Worm (Caenorhabditis elegans) whole organism, L2 larva: ENCODE measurements around the gene pal-1.

Experiments
- C34F6.9 ChIP-seq: fragments of 150-350 bp; optimal IDR thresholded peaks from 2 replicates; lab custom pipeline; 2014; ENCODE audit warnings: missing biosample characterization, missing genetic modification characterization
- R02D3.7 ChIP-seq: fragments of 150-350 bp; optimal IDR thresholded peaks from 2 replicates; lab custom pipeline; 2014; ENCODE audit warnings: missing biosample characterization, missing genetic modification characterization
- Y55F3AM.14 ChIP-seq: fragments of 200-800 bp; sonication (Bioruptor generic); optimal IDR thresholded peaks from 2 replicates; lab custom pipeline; 2018; ENCODE audit warnings: mild to moderate bottlenecking, missing genetic modification characterization, missing compliant biosample characterization
- aly-2 ChIP-seq: fragments of 150-350 bp; optimal IDR thresholded peaks from 2 replicates; lab custom pipeline; 2014; ENCODE audit warnings: missing biosample characterization, missing genetic modification characterization
- blmp-1 ChIP-seq: sonication (generic microtip); optimal IDR thresholded peaks from 2 replicates; lab custom pipeline; 2017; ENCODE audit warnings: missing genetic modification characterization, mild to moderate bottlenecking, missing compliant biosample characterization, antibody characterized with exemption, moderate library complexity; ENCODE audit not compliant: insufficient read depth
- ceh-82 ChIP-seq: fragments of 150-350 bp; optimal IDR thresholded peaks from 2 replicates; lab custom pipeline; 2014; ENCODE audit warnings: missing biosample characterization, missing genetic modification characterization
- crh-2 ChIP-seq: sonication (generic microtip); optimal IDR thresholded peaks from 2 replicates; lab custom pipeline; 2017; ENCODE audit warnings: missing biosample characterization, missing genetic modification characterization
- dmd-4 ChIP-seq: sonication (generic microtip); optimal IDR thresholded peaks from 2 replicates; lab custom pipeline; 2017; ENCODE audit warnings: missing biosample characterization, missing genetic modification characterization
- elt-1 ChIP-seq: fragments of 150-350 bp; optimal IDR thresholded peaks from 2 replicates; lab custom pipeline; 2014; ENCODE audit warnings: missing biosample characterization, missing genetic modification characterization
- elt-3 ChIP-seq: sonication (generic microtip); optimal IDR thresholded peaks from 2 replicates; lab custom pipeline; 2017; ENCODE audit warnings: missing biosample characterization, missing genetic modification characterization
- gmeb-1 ChIP-seq: fragments of 150-350 bp; optimal IDR thresholded peaks from 2 replicates; lab custom pipeline; 2014; ENCODE audit warnings: missing biosample characterization, missing genetic modification characterization
- lin-11 ChIP-seq: fragments of 150-350 bp; sonication (generic microtip); optimal IDR thresholded peaks from 2 replicates; lab custom pipeline; 2014; ENCODE audit warnings: missing biosample characterization, missing genetic modification characterization, inconsistent platforms, mixed read lengths
- lin-13 ChIP-seq: fragments of 150-350 bp; optimal IDR thresholded peaks from 2 replicates; lab custom pipeline; 2014; ENCODE audit warnings: missing biosample characterization, missing genetic modification reagents, missing genetic modification characterization
- lin-39 ChIP-seq: fragments of 150-350 bp; optimal IDR thresholded peaks from 2 replicates; lab custom pipeline; 2014; ENCODE audit warnings: missing biosample characterization, missing genetic modification reagents, missing genetic modification characterization
- lsy-2 ChIP-seq, 2 experiments: fragments of 150-350 bp in 1 of 2; sonication (generic microtip) in 1 of 2; optimal IDR thresholded peaks; 2 replicates each; lab custom pipeline; 2014 to 2017; ENCODE audit warnings: missing biosample characterization in 2 of 2, missing genetic modification characterization in 2 of 2
- mbf-1 ChIP-seq: sonication (generic microtip); optimal IDR thresholded peaks from 2 replicates; lab custom pipeline; 2017; ENCODE audit warnings: missing biosample characterization, missing genetic modification characterization
- nhr-11 ChIP-seq: fragments of 150-350 bp; optimal IDR thresholded peaks from 2 replicates; lab custom pipeline; 2014; ENCODE audit warnings: missing biosample characterization, missing genetic modification characterization
- nhr-12 ChIP-seq: fragments of 150-350 bp; optimal IDR thresholded peaks from 2 replicates; lab custom pipeline; 2014; ENCODE audit warnings: missing biosample characterization, missing genetic modification characterization
- nhr-129 ChIP-seq: fragments of 150-350 bp; optimal IDR thresholded peaks from 2 replicates; lab custom pipeline; 2014; ENCODE audit warnings: missing biosample characterization, missing genetic modification characterization
- nhr-21 ChIP-seq: fragments of 150-350 bp; optimal IDR thresholded peaks from 2 replicates; lab custom pipeline; 2014; ENCODE audit warnings: missing biosample characterization, missing genetic modification characterization
- nhr-23 ChIP-seq: fragments of 150-350 bp; optimal IDR thresholded peaks from 2 replicates; lab custom pipeline; 2014; ENCODE audit warnings: missing biosample characterization, missing genetic modification reagents, missing genetic modification characterization
- nhr-237 ChIP-seq: fragments of 150-350 bp; optimal IDR thresholded peaks from 2 replicates; lab custom pipeline; 2014; ENCODE audit warnings: missing biosample characterization, missing genetic modification characterization
- nhr-25 ChIP-seq: fragments of 150-350 bp; sonication (generic microtip); optimal IDR thresholded peaks from 3 replicates; lab custom pipeline; 2014; ENCODE audit warnings: missing biosample characterization, missing genetic modification characterization
- nhr-6 ChIP-seq: fragments of 150-350 bp; optimal IDR thresholded peaks from 2 replicates; lab custom pipeline; 2014; ENCODE audit warnings: missing biosample characterization, missing genetic modification characterization
- nhr-77 ChIP-seq: fragments of 150-350 bp; optimal IDR thresholded peaks from 2 replicates; lab custom pipeline; 2014; ENCODE audit warnings: missing biosample characterization, missing genetic modification characterization
- peb-1 ChIP-seq: fragments of 150-350 bp; optimal IDR thresholded peaks from 2 replicates; lab custom pipeline; 2014; ENCODE audit warnings: missing biosample characterization, missing genetic modification characterization
- sem-4 ChIP-seq: fragments of 150-350 bp; optimal IDR thresholded peaks from 2 replicates; lab custom pipeline; 2014; ENCODE audit warnings: missing biosample characterization, missing genetic modification reagents, missing genetic modification characterization
- sma-9 ChIP-seq, 2 experiments: fragments of 150-350 bp in 1 of 2; sonication (generic microtip) in 1 of 2; optimal IDR thresholded peaks; 2 replicates each; lab custom pipeline; 2014 to 2016; ENCODE audit warnings: missing genetic modification characterization in 2 of 2, mild to moderate bottlenecking in 1 of 2, missing biosample characterization in 1 of 2, missing compliant biosample characterization in 1 of 2, missing genetic modification reagents in 1 of 2, moderate library complexity in 1 of 2
- unc-39 ChIP-seq: fragments of 150-350 bp; optimal IDR thresholded peaks from 2 replicates; lab custom pipeline; 2014; ENCODE audit warnings: missing biosample characterization, missing genetic modification characterization
- unc-62 ChIP-seq: fragments of 150-350 bp; optimal IDR thresholded peaks from 2 replicates; lab custom pipeline; 2014; ENCODE audit warnings: missing biosample characterization, missing genetic modification reagents, missing genetic modification characterization
- zag-1 ChIP-seq: fragments of 150-350 bp; optimal IDR thresholded peaks from 2 replicates; lab custom pipeline; 2014; ENCODE audit warnings: missing biosample characterization, missing genetic modification characterization
- ztf-11 ChIP-seq: sonication (generic microtip); optimal IDR thresholded peaks from 2 replicates; lab custom pipeline; 2017; ENCODE audit warnings: missing biosample characterization, missing genetic modification characterization
- ztf-4 ChIP-seq: fragments of 150-350 bp; optimal IDR thresholded peaks from 2 replicates; lab custom pipeline; 2014; ENCODE audit warnings: missing biosample characterization, missing genetic modification characterization

pal-1 gene

ce11 chrIII:4809526-4810153 lies at the start of gene pal-1:
pal-1 (minus strand) TSS chrIII:4809576.
- TF ChIP-seq lin-39 (tag; lab: Kevin White, UChicago) (no peak), elt-3 (no peak), crh-2 (tag; lab: Kevin White, UChicago) (no peak), nhr-129 (tag; lab: Kevin White, UChicago) (no peak), nhr-11 (tag; lab: Kevin White, UChicago) (no peak), zag-1 (no peak), R02D3.7 (tag; lab: Kevin White, UChicago) (no peak), nhr-21 (tag; lab: Kevin White, UChicago) (no peak), nhr-77 (no peak), C34F6.9 (no peak), ztf-4 (tag; lab: Kevin White, UChicago) (no peak), lin-13 (GFP tag; lab: Kevin White, UChicago) (no peak), lsy-2 (tag; optimal IDR thresholded peaks at IDR 0.05; lab: Kevin White, UChicago) (no peak), sem-4 (tag; lab: Kevin White, UChicago) (no peak), nhr-237 (tag; lab: Kevin White, UChicago) (no peak), unc-62 (no peak), elt-1 (tag; lab: Kevin White, UChicago) (no peak), nhr-25 (no peak), unc-39 (tag; lab: Kevin White, UChicago) (no peak), sma-9 (GFP tag; optimal IDR thresholded peaks at IDR 0.05; lab: Kevin White, UChicago) (no peak), sma-9 (tag; optimal IDR thresholded peaks at IDR 0.05; lab: Kevin White, UChicago) (no peak)

DNA sequence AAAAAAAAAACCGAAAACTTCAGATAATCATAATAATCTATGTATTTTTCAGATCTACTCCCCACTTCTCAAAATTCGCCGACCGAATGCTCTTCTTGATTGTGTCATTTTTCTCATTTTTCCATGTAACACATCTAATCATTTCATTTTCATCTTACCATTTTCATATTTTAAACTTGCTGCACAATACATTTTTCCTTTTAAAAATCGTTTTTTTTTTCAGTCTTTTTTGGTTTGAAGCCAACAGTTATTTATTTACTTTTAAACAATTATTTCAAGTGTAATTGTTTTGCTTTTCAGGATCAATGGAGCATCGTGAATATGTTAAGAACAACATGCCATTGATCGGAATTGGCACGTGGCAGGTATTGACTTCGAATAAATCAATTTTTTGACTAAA lies 49.7 kb upstream of the pal-1 start, which contains the start of gene C35D10.6:
TSS of gene C35D10.6 (plus strand) at position 301 of the 400 bp plus-strand sequence.
- TF ChIP-seq nhr-12 (tag; lab: Kevin White, UChicago) (no peak), nhr-25 (no peak), lin-13 (GFP tag; lab: Kevin White, UChicago) (no peak), ztf-11 (tag; lab: Kevin White, UChicago) (no peak)
- TF ChIP-seq, all 48 proteins: peak for 0

- no peak for TF ChIP-seq elt-3
- TF ChIP-seq zag-1 = no peak
- TF ChIP-seq dmd-4 (tag; lab: Kevin White, UChicago) = no peak
- no peak for TF ChIP-seq ceh-82 (tag; lab: Kevin White, UChicago)
- TF ChIP-seq nhr-25 = no peak
- TF ChIP-seq Y55F3AM.14 (GFP tag; lab: Kevin White, UChicago) = no peak
- TF ChIP-seq unc-62 = no peak
These were observed 47.6 kb upstream of the pal-1 start for ce11 chrIII:4856992-4857391.

DNA sequence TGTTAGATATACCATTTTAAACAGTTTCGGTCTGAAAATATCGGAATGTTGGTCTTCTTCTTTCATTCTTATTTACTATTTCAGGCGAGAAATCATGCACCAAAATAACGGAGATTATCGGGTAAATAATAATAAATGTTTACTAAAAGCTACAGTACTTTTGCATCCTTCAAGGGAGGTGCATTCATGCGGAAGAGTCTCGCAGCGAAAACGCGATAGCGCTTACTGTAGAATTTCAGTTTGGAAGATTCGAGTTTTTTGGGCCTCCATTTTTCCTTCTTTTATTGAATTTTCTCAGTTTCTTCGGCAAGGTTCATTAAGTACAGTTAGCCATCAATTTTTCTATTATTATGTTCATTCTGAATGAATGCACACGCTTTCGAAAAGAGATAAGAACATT lies 46.7 kb upstream of the pal-1 start, which contains the start of gene C35D10.7:
TSS of gene C35D10.7 (plus strand) at position 85 of the 400 bp plus-strand sequence.
- TF ChIP-seq nhr-6 (no peak), zag-1 (no peak), aly-2 (no peak), lin-11 (tag; lab: Kevin White, UChicago) (no peak), sem-4 (tag; lab: Kevin White, UChicago) (no peak), nhr-77 (no peak), elt-1 (tag; lab: Kevin White, UChicago) (no peak), blmp-1 (tag; lab: Kevin White, UChicago) (no peak), unc-39 (tag; lab: Kevin White, UChicago) (no peak), mbf-1 (tag; lab: Kevin White, UChicago) (no peak), R02D3.7 (tag; lab: Kevin White, UChicago) (no peak), peb-1 (tag; lab: Kevin White, UChicago) (no peak), lin-39 (tag; lab: Kevin White, UChicago) (no peak), nhr-237 (tag; lab: Kevin White, UChicago) (no peak)

- no peak for TF ChIP-seq gmeb-1 (tag; lab: Kevin White, UChicago)
- no peak for TF ChIP-seq R02D3.7 (tag; lab: Kevin White, UChicago)
- TF ChIP-seq nhr-23 (tag; lab: Kevin White, UChicago) = no peak
- TF ChIP-seq, all 48 proteins: peak for 0
These were observed 45.5 kb upstream of the pal-1 start, which contains the start of gene C35D10.8 for ce11 chrIII:4854918-4855317. C35D10.8 (plus strand) TSS chrIII:4855218.
